Worm (Caenorhabditis elegans) whole organism, L4/young adult: ENCODE results near the gene H03G16.6.

Experiments
- W03F9.2 ChIP-seq: fragments of 150-350 bp; optimal IDR thresholded peaks from 2 replicates; lab custom pipeline; 2014; ENCODE audit warnings: missing biosample characterization, missing genetic modification characterization
- him-1 ChIP-seq: sonication (generic microtip); optimal IDR thresholded peaks from 2 replicates; lab custom pipeline; 2016; ENCODE audit warnings: missing genotype, missing genetic modification reagents, missing genetic modification characterization, missing compliant biosample characterization

DNA sequence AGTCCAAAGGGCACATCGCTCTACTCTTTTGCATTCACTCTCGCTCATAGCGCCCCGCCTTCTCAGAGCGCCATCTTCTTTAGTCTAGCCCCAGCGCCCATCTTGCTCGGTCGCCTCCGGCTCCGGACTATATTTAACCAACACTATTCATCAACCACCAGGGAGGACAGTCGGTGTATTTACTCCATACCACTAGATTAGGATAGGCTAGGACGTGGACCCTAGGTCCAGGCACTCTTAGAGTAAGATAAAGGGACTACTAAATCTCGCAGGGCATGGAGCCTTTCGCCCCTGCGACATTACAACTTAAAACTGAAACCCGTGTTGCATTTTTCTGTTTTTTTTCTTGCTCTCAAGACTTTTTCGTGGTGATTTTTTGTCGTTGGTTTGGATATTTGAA lies 4.9 kb upstream of the H03G16.6 start:
- no peak for TF ChIP-seq him-1 (tag; lab: Kevin White, UChicago)
- no peak for TF ChIP-seq W03F9.2 (tag; lab: Kevin White, UChicago)
